Fruit fly (Drosophila melanogaster) whole organism, embryonic: Measurements from ENCODE around the gene CG15517.

Source experiments
- Asciz ChIP-seq: fragments of 200-800 bp; sonication (Bioruptor generic); optimal IDR thresholded peaks from 2 replicates; lab custom pipeline; 2017; ENCODE audit warnings: missing biosample characterization, mild to moderate bottlenecking, missing genetic modification characterization, missing genetic modification reagents
- B-H1 ChIP-seq: fragments of 200-800 bp; sonication (Bioruptor generic); IDR thresholded peaks from 3 replicates; pipeline ENCODE4 v1.3.6; 2022; ENCODE audit warnings: missing biosample characterization, missing genetic modification characterization
- CG13296 ChIP-seq: fragments of 200-800 bp; sonication (Bioruptor generic); optimal IDR thresholded peaks from 3 replicates; lab custom pipeline; 2018; ENCODE audit warnings: missing biosample characterization, mild to moderate bottlenecking, missing genetic modification characterization
- CG14667 ChIP-seq: fragments of 200-800 bp; sonication (Bioruptor generic); IDR thresholded peaks from 2 replicates; pipeline ENCODE4 v1.3.6; 2022; ENCODE audit warnings: missing biosample characterization, missing genetic modification characterization
- CG14710 ChIP-seq: fragments of 200-800 bp; sonication (Bioruptor generic); optimal IDR thresholded peaks from 3 replicates; lab custom pipeline; 2019; ENCODE audit warnings: missing biosample characterization, mild to moderate bottlenecking, missing genetic modification characterization, moderate library complexity
- CG15601 ChIP-seq: fragments of 200-800 bp; sonication (Bioruptor generic); optimal IDR thresholded peaks from 3 replicates; lab custom pipeline; 2019; ENCODE audit warnings: missing biosample characterization, mild to moderate bottlenecking, missing genetic modification characterization, moderate library complexity
- CG1603 ChIP-seq: fragments of 200-800 bp; sonication (Bioruptor generic); optimal IDR thresholded peaks from 2 replicates; lab custom pipeline; 2019; ENCODE audit warnings: missing biosample characterization, mild to moderate bottlenecking, missing genetic modification characterization, moderate library complexity
- CG1647 ChIP-seq: fragments of 200-800 bp; sonication (Bioruptor generic); optimal IDR thresholded peaks from 3 replicates; lab custom pipeline; 2016; ENCODE audit warnings: missing biosample characterization, missing genetic modification characterization
- CG17568 ChIP-seq: fragments of 200-800 bp; sonication (Bioruptor generic); optimal IDR thresholded peaks from 2 replicates; lab custom pipeline; 2018; ENCODE audit warnings: missing biosample characterization, mild to moderate bottlenecking, missing genetic modification characterization, moderate library complexity
- CG17802 ChIP-seq: fragments of 200-800 bp; sonication (Bioruptor generic); optimal IDR thresholded peaks from 2 replicates; lab custom pipeline; 2018; ENCODE audit warnings: missing biosample characterization, mild to moderate bottlenecking, missing genetic modification characterization, moderate library complexity
- CG2129 ChIP-seq: fragments of 200-800 bp; sonication (Bioruptor generic); IDR thresholded peaks from 2 replicates; pipeline ENCODE4 v1.3.6; 2022; ENCODE audit warnings: missing biosample characterization, missing genetic modification characterization; ENCODE audit not compliant: partially characterized antibody
- CG31224 ChIP-seq: fragments of 200-800 bp; sonication (Bioruptor generic); IDR thresholded peaks from 2 replicates; pipeline ENCODE4 v1.3.6; 2022; ENCODE audit warnings: missing biosample characterization, missing genetic modification characterization
- CG3281 ChIP-seq: fragments of 200-800 bp; sonication (Bioruptor generic); optimal IDR thresholded peaks from 3 replicates; lab custom pipeline; 2017; ENCODE audit warnings: missing biosample characterization, mild to moderate bottlenecking, missing genetic modification characterization
- CG34224 ChIP-seq: fragments of 200-800 bp; sonication (Bioruptor generic); IDR thresholded peaks from 3 replicates; pipeline ENCODE4 v1.3.6; 2022; ENCODE audit warnings: missing biosample characterization, missing genetic modification characterization; ENCODE audit not compliant: partially characterized antibody
- CG43689 ChIP-seq: fragments of 200-800 bp; sonication (Bioruptor generic); IDR thresholded peaks from 2 replicates; pipeline ENCODE4 v1.3.6; 2022; ENCODE audit warnings: missing biosample characterization, missing genetic modification characterization
- CG4617 ChIP-seq: fragments of 200-800 bp; sonication (Bioruptor generic); optimal IDR thresholded peaks from 3 replicates; lab custom pipeline; 2016; ENCODE audit warnings: missing biosample characterization, missing genetic modification characterization, borderline replicate concordance
- CG6689 ChIP-seq: fragments of 200-800 bp; sonication (Bioruptor generic); IDR thresholded peaks from 2 replicates; pipeline ENCODE4 v1.3.6; 2022; ENCODE audit warnings: missing biosample characterization, missing genetic modification characterization
- CG6791 ChIP-seq: fragments of 200-800 bp; sonication (Bioruptor generic); IDR thresholded peaks from 3 replicates; pipeline ENCODE4 v1.3.6; 2022; ENCODE audit warnings: missing biosample characterization, missing genetic modification characterization; ENCODE audit not compliant: partially characterized antibody
- CG7271 ChIP-seq: fragments of 200-800 bp; sonication (Bioruptor generic); optimal IDR thresholded peaks from 2 replicates; lab custom pipeline; 2018; ENCODE audit warnings: missing biosample characterization, mild to moderate bottlenecking, missing genetic modification characterization, moderate library complexity
- CG7786 ChIP-seq: fragments of 200-800 bp; sonication (Bioruptor generic); optimal IDR thresholded peaks from 2 replicates; lab custom pipeline; 2016; ENCODE audit warnings: missing biosample characterization, missing genetic modification characterization
- CG8924 ChIP-seq: fragments of 200-800 bp; optimal IDR thresholded peaks from 3 replicates; lab custom pipeline; 2019; ENCODE audit warnings: missing biosample characterization, mild to moderate bottlenecking, missing genetic modification characterization, moderate library complexity
- CG9727 ChIP-seq: fragments of 200-800 bp; sonication (Bioruptor generic); optimal IDR thresholded peaks from 3 replicates; lab custom pipeline; 2017; ENCODE audit warnings: missing biosample characterization, mild to moderate bottlenecking, missing genetic modification characterization
- ERR ChIP-seq: fragments of 200-800 bp; sonication (Bioruptor generic); optimal IDR thresholded peaks from 2 replicates; lab custom pipeline; 2016; ENCODE audit warnings: missing biosample characterization, missing genetic modification characterization
- Ets65A ChIP-seq: fragments of 200-800 bp; sonication (Bioruptor generic); peaks from one replicate; lab custom pipeline; 2016; ENCODE audit warnings: missing biosample characterization, missing genetic modification characterization
- Fer3 ChIP-seq: fragments of 200-800 bp; sonication (Bioruptor generic); optimal IDR thresholded peaks from 2 replicates; lab custom pipeline; 2018; ENCODE audit warnings: missing biosample characterization, mild to moderate bottlenecking, missing genetic modification characterization, moderate library complexity
- HLH4C ChIP-seq: fragments of 200-800 bp; sonication (Bioruptor generic); IDR thresholded peaks from 3 replicates; pipeline ENCODE4 v1.3.6; 2022; ENCODE audit warnings: missing biosample characterization, missing genetic modification characterization; ENCODE audit not compliant: partially characterized antibody
- HmgD ChIP-seq: fragments of 200-800 bp; sonication (Bioruptor generic); optimal IDR thresholded peaks from 3 replicates; lab custom pipeline; 2016; ENCODE audit warnings: missing biosample characterization, missing genetic modification characterization
- Hr78 ChIP-seq, 2 experiments: fragments of 200-800 bp in 1 of 2; fragments of >200 bp in 1 of 2; sonication (Bioruptor generic) in 1 of 2; optimal IDR thresholded peaks; 2 replicates each; lab custom pipeline; 2017 to 2019; ENCODE audit warnings: missing biosample characterization in 2 of 2, missing genetic modification characterization in 2 of 2, mild to moderate bottlenecking in 1 of 2, moderate library complexity in 1 of 2
- Hsf ChIP-seq: fragments of 200-800 bp; sonication (Bioruptor generic); optimal IDR thresholded peaks from 3 replicates; lab custom pipeline; 2016; ENCODE audit warnings: missing biosample characterization, missing genetic modification characterization
- MTF-1 ChIP-seq: fragments of 200-800 bp; sonication (Bioruptor generic); optimal IDR thresholded peaks from 2 replicates; lab custom pipeline; 2018; ENCODE audit warnings: missing biosample characterization, mild to moderate bottlenecking, missing genetic modification characterization, borderline replicate concordance
- Mrtf ChIP-seq: fragments of 200-800 bp; sonication (Bioruptor generic); IDR thresholded peaks from 3 replicates; pipeline ENCODE4 v1.3.6; 2022; ENCODE audit warnings: missing biosample characterization, missing genetic modification characterization
- Myb ChIP-seq: fragments of 200-800 bp; sonication (Bioruptor generic); optimal IDR thresholded peaks from 2 replicates; lab custom pipeline; 2016; ENCODE audit warnings: missing biosample characterization, missing genetic modification characterization
- Pdp1 ChIP-seq, 2 experiments: fragments of 200-800 bp; sonication (Bioruptor generic); optimal IDR thresholded peaks; 3 replicates each; lab custom pipeline; 2016; ENCODE audit warnings: missing biosample characterization in 2 of 2, missing genetic modification characterization in 2 of 2, mild to moderate bottlenecking in 1 of 2, moderate library complexity in 1 of 2
- Sry-β ChIP-seq: fragments of 200-800 bp; sonication (Bioruptor generic); optimal IDR thresholded peaks from 2 replicates; lab custom pipeline; 2018; ENCODE audit warnings: missing biosample characterization, mild to moderate bottlenecking, missing genetic modification characterization, moderate library complexity
- br ChIP-seq: fragments of >200 bp; optimal IDR thresholded peaks from 2 replicates; lab custom pipeline; 2017
- cad ChIP-seq: fragments of >200 bp; optimal IDR thresholded peaks from 2 replicates; lab custom pipeline; 2017; ENCODE audit warnings: missing biosample characterization, missing genetic modification characterization
- cas ChIP-seq: fragments of 200-800 bp; sonication (Bioruptor generic); IDR thresholded peaks from 2 replicates; pipeline ENCODE4 v1.3.6; 2022; ENCODE audit warnings: missing biosample characterization, missing genetic modification characterization
- cato ChIP-seq: fragments of 200-800 bp; sonication (Bioruptor generic); optimal IDR thresholded peaks from 2 replicates; lab custom pipeline; 2016; ENCODE audit warnings: missing biosample characterization, missing genetic modification characterization, borderline replicate concordance
- cg ChIP-seq: fragments of 200-800 bp; sonication (Bioruptor generic); optimal IDR thresholded peaks from 3 replicates; lab custom pipeline; 2019; ENCODE audit warnings: missing biosample characterization, mild to moderate bottlenecking, missing genetic modification characterization, moderate library complexity
- exex ChIP-seq: fragments of 200-800 bp; sonication (Bioruptor generic); optimal IDR thresholded peaks from 4 replicates; lab custom pipeline; 2018; ENCODE audit warnings: missing biosample characterization, mild to moderate bottlenecking, missing genetic modification characterization, moderate library complexity
- fd64A ChIP-seq: fragments of 200-800 bp; sonication (Bioruptor generic); optimal IDR thresholded peaks from 3 replicates; lab custom pipeline; 2018; ENCODE audit warnings: missing biosample characterization, mild to moderate bottlenecking, missing genetic modification characterization
- gfzf ChIP-seq: fragments of 200-800 bp; sonication (Bioruptor generic); optimal IDR thresholded peaks from 2 replicates; lab custom pipeline; 2016; ENCODE audit warnings: missing biosample characterization, mild to moderate bottlenecking, missing genetic modification characterization, moderate library complexity
- maf-S ChIP-seq: fragments of 200-800 bp; sonication (Bioruptor generic); optimal IDR thresholded peaks from 2 replicates; lab custom pipeline; 2016; ENCODE audit warnings: missing biosample characterization, missing genetic modification characterization
- p53 ChIP-seq: fragments of 200-800 bp; sonication (Bioruptor generic); optimal IDR thresholded peaks from 2 replicates; lab custom pipeline; 2016; ENCODE audit warnings: missing biosample characterization, missing genetic modification characterization
- peb ChIP-seq: fragments of 200-800 bp; sonication (Bioruptor generic); IDR thresholded peaks from 2 replicates; pipeline ENCODE4 v1.3.6; 2022; ENCODE audit warnings: missing biosample characterization, missing genetic modification characterization
- pum ChIP-seq: fragments of 200-800 bp; sonication (Bioruptor generic); optimal IDR thresholded peaks from 2 replicates; lab custom pipeline; 2016; ENCODE audit warnings: missing biosample characterization, missing genetic modification characterization
- rib ChIP-seq: fragments of 200-800 bp; sonication (Bioruptor generic); IDR thresholded peaks from 2 replicates; pipeline ENCODE4 v1.3.6; 2022; ENCODE audit warnings: missing biosample characterization, missing genetic modification characterization
- sc ChIP-seq, 3 experiments: fragments of >200 bp in 2 of 3; fragments of 200-800 bp in 1 of 3; sonication (Bioruptor generic) in 1 of 3; optimal IDR thresholded peaks; 2 replicates in 2 of 3; 3 replicates in 1 of 3; lab custom pipeline; 2017; ENCODE audit warnings: mild to moderate bottlenecking in 1 of 3, missing biosample characterization in 1 of 3, missing genetic modification characterization in 1 of 3, missing genetic modification reagents in 1 of 3
- z ChIP-seq: fragments of 200-800 bp; sonication (Bioruptor generic); IDR thresholded peaks from 3 replicates; pipeline ENCODE4 v1.3.6; 2022; ENCODE audit warnings: missing biosample characterization, missing genetic modification characterization

Gene CG15517

DNA sequence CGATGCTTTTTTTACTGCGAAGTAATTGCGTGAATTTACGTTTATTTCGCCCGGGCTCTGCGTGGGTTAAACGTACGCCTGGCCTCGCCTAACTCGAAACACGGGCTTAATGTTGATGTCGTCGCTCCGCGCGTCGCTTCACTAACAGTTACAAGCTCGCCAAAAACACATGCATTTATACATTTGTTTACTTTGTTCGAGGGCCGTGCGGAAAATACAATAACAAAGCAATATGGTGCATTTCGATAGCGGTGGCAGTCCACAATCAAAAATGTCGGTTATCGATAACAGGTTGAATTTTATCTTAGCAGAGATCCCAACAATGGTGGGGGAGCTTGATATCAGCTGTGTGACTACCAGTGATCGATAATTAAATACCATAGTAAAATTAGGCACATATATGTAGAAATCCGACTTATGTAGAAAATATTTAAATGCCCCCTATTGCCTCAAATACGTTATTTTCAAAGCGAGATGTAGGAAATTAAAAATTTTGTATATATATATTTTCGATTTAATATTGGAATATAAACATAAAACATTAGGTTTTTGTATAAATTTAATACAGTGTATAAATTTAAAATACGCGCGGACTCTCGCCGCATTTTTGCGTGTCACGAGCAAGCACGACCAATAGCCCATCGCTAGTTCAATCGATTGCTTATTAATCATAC lies 34.8 kb downstream of the CG15517 start, which contains the start of gene Zip99C (continued):
- TF ChIP-seq CG14667 (GFP tag; lab: Robert Waterston, UW): no peak
- no peak for TF ChIP-seq CG1647 (GFP tag; lab: Kevin White, UChicago)
- TF ChIP-seq CG1603: peak; percentile 64
- TF ChIP-seq CG7271 (tag; lab: Kevin White, UChicago): no peak
- TF ChIP-seq CG15601 (tag; lab: Kevin White, UChicago): peak; percentile 71
- TF ChIP-seq rib (GFP tag; lab: Robert Waterston, UW): no peak
- TF ChIP-seq Hsf (GFP tag; lab: Kevin White, UChicago): peak; percentile 16
- no peak for TF ChIP-seq CG43689 (GFP tag; lab: Robert Waterston, UW)
- TF ChIP-seq CG14710 (tag; lab: Kevin White, UChicago): peak; percentile 81
- TF ChIP-seq MTF-1 (GFP tag; lab: Kevin White, UChicago): peak; percentile 100
- TF ChIP-seq cato (GFP tag; lab: Kevin White, UChicago): no peak
- no peak for TF ChIP-seq CG7786 (GFP tag; lab: Kevin White, UChicago)
- no peak for TF ChIP-seq ERR (GFP tag; lab: Kevin White, UChicago)
- no peak for TF ChIP-seq cad (GFP tag; lab: Kevin White, UChicago)
- TF ChIP-seq CG13296 (GFP tag; lab: Kevin White, UChicago): peak; percentile 1
- no peak for TF ChIP-seq maf-S (GFP tag; lab: Kevin White, UChicago)
- peak; percentile 66 for TF ChIP-seq CG6791
- no peak for TF ChIP-seq B-H1 (GFP tag; lab: Robert Waterston, UW)
- TF ChIP-seq CG3281 (GFP tag; lab: Kevin White, UChicago): peak; percentile 18
- TF ChIP-seq peb (GFP tag; lab: Robert Waterston, UW): no peak
- no peak for TF ChIP-seq cas
- TF ChIP-seq CG9727 (GFP tag; lab: Kevin White, UChicago): peak; percentile 36
- TF ChIP-seq CG6689 (GFP tag; lab: Robert Waterston, UW): no peak
- TF ChIP-seq CG4617: no peak
- TF ChIP-seq Fer3 (tag; lab: Kevin White, UChicago): peak; percentile 8
- no peak for TF ChIP-seq Mrtf (GFP tag; lab: Robert Waterston, UW)
- no peak for TF ChIP-seq pum
- peak; percentile 79; the same call in 1 of the 2 replicates for TF ChIP-seq CG2129 (GFP tag; lab: Robert Waterston, UW)
- TF ChIP-seq CG17568 (GFP tag; lab: Kevin White, UChicago): no peak
- peak; percentile 36 for TF ChIP-seq Myb (GFP tag; lab: Kevin White, UChicago)
- peak; percentile 36 for TF ChIP-seq Ets65A (GFP tag; lab: Kevin White, UChicago)
- peak; percentile 58 for TF ChIP-seq exex (tag; lab: Kevin White, UChicago)
- TF ChIP-seq br: no peak
- TF ChIP-seq gfzf: peak; percentile 55

- TF ChIP-seq CG34224 (GFP tag; lab: Robert Waterston, UW) (peak; percentile 33; the same call in 1 of the 3 replicates), Pdp1 (GFP tag; optimal IDR thresholded peaks at IDR 0.05; lab: Kevin White, UChicago) (peak in 1 of 2 experiments; percentile 0), CG13296 (GFP tag; lab: Kevin White, UChicago) (peak; percentile 25), sc (optimal IDR thresholded peaks at IDR 0.05; lab: Kevin White, UChicago) (no peak), sc (GFP tag; optimal IDR thresholded peaks at IDR 0.05; lab: Kevin White, UChicago) (no peak), p53 (no peak), Asciz (GFP tag; lab: Kevin White, UChicago) (no peak), exex (tag; lab: Kevin White, UChicago) (peak; percentile 64), Sry-β (GFP tag; lab: Kevin White, UChicago) (no peak), Hr78 (GFP tag; optimal IDR thresholded peaks at IDR 0.05; lab: Kevin White, UChicago) (no peak), cg (peak; percentile 25), HLH4C (GFP tag; lab: Robert Waterston, UW) (no peak), CG17802 (tag; lab: Kevin White, UChicago) (no peak), CG8924 (tag; lab: Kevin White, UChicago) (peak; percentile 21), z (GFP tag; lab: Robert Waterston, UW) (peak; percentile 93), fd64A (GFP tag; lab: Kevin White, UChicago) (no peak), HmgD (GFP tag; lab: Kevin White, UChicago) (no peak), CG31224 (no peak)
These were observed 35.7 kb downstream of the CG15517 start for dm6 chr3R:29867895-29868294.
